Fruit fly (Drosophila melanogaster): ENCODE results near the gene skd.

Gene skd

DNA sequence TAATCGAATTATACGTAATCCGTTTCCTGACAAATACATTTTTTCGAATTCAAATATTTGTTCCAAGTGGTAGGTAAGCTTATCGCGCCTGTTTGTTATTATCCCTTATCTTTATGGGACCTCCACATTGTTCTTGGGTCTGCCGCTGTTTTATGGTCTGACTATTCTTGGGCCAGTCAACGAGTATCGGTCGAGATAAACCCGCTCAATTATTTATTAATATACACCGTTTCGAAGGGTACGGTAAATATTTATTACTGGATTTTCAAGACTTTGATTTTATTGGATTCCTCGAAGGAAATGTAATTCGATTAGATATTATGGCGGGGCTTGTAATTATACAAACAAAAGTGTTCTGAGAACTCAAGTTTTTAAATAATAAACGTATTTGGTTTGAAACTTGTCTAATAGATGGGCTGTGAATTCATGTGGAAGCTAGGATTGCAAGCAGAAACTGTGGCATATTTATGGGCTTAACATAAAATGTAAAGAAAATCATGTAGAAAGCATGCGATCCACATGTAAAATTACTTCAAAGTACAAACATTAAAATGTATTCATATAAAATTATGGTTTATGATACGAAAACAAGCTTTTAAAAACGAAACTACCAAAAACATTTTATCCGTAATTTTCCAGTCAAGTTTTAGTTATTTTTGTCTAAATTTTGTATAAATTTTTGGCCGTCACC, 38.1 kb upstream of the skd start, which contains the start of gene CG43072 (continued):
- no peak for TF ChIP-seq Kr (GFP tag; optimal IDR thresholded peaks at IDR 0.05)
- TF ChIP-seq YL-1 (GFP tag; optimal IDR thresholded peaks at IDR 0.05) = peak; percentile 3
- no peak for TF ChIP-seq Six4 (GFP tag; optimal IDR thresholded peaks at IDR 0.05)
- TF ChIP-seq Ptx1 (GFP tag; IDR thresholded peaks at IDR 0.05) = no peak
- no peak for TF ChIP-seq CG18476 (GFP tag; optimal IDR thresholded peaks at IDR 0.05)
- TF ChIP-seq D (optimal IDR thresholded peaks at IDR 0.05) = no peak
- TF ChIP-seq D (GFP tag; optimal IDR thresholded peaks at IDR 0.05) = no peak
- no peak for TF ChIP-seq CG6683 (GFP tag; optimal IDR thresholded peaks at IDR 0.05)
- TF ChIP-seq Ada2b (GFP tag; IDR thresholded peaks at IDR 0.05) = no peak
- peak; percentile 49 for TF ChIP-seq unpg (GFP tag; optimal IDR thresholded peaks at IDR 0.05)
- no peak for TF ChIP-seq Hmx (GFP tag; optimal IDR thresholded peaks at IDR 0.05)
- TF ChIP-seq gt (GFP tag; IDR thresholded peaks at IDR 0.05) = no peak
- TF ChIP-seq CG34224 (GFP tag; IDR thresholded peaks at IDR 0.05; ENCODE audit: partially characterized antibody) = no peak
- no peak for TF ChIP-seq NfI (GFP tag; optimal IDR thresholded peaks at IDR 0.05)
- TF ChIP-seq cg (GFP tag; optimal IDR thresholded peaks at IDR 0.05) = no peak
- TF ChIP-seq mirr (GFP tag; optimal IDR thresholded peaks at IDR 0.05) = peak; percentile 84
- no peak for TF ChIP-seq CG9932 (GFP tag; IDR thresholded peaks at IDR 0.05)
- TF ChIP-seq CG2199 (GFP tag; IDR thresholded peaks at IDR 0.05) = peak; percentile 61; the same call in 1 of the 3 replicates
- TF ChIP-seq CG9215 (GFP tag; IDR thresholded peaks at IDR 0.05) = no peak
- no peak for TF ChIP-seq peb (GFP tag; IDR thresholded peaks at IDR 0.05)
- no peak for TF ChIP-seq bcd (GFP tag; optimal IDR thresholded peaks at IDR 0.05)
- TF ChIP-seq CG13287 (GFP tag; IDR thresholded peaks at IDR 0.05; ENCODE audit: partially characterized antibody) = peak; percentile 26; the same call in 1 of the 2 replicates
- TF ChIP-seq caup (GFP tag; optimal IDR thresholded peaks at IDR 0.05; ENCODE audit: severe bottlenecking) = peak; percentile 55
- TF ChIP-seq CG17568 (GFP tag; optimal IDR thresholded peaks at IDR 0.05) = peak; percentile 80

DNA sequence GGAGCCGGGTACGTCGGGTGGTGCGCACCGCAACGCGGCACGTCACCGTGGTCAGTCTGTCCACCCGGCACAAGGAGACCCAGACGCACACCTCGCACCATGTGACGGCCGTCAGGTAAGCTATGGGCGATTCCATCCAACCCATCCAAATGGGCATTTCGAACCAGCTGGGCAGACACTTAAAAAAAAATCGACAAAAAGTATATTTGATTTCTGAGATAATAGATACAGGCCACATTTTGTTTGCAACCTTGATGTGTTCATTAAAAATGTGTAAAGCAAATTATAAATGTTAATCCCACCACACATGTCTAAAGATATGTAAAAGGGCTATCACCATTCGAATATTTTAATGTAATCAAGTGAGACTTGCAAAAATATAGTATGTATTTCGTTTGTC, 37.4 kb upstream of the skd start:
- TF ChIP-seq sens (GFP tag) (peak; percentile 65), CG8089 (GFP tag; optimal IDR thresholded peaks at IDR 0.05) (no peak), CG10147 (GFP tag; optimal IDR thresholded peaks at IDR 0.05) (no peak), pho (GFP tag; optimal IDR thresholded peaks at IDR 0.05) (no peak), tx (GFP tag; optimal IDR thresholded peaks at IDR 0.05) (no peak), C15 (GFP tag; IDR thresholded peaks at IDR 0.05) (0 out of 3 replicates have a peak, but pooled peaks have one; percentile 19), so (GFP tag; IDR thresholded peaks at IDR 0.05) (0 out of 3 replicates have a peak, but pooled peaks have one; percentile 4), nom (GFP tag; optimal IDR thresholded peaks at IDR 0.05) (no peak), pan (optimal IDR thresholded peaks at IDR 0.05) (no peak), pan (GFP tag; optimal IDR thresholded peaks at IDR 0.05 in 1 of 2, IDR thresholded peaks at IDR 0.05 in 1 of 2) (peak in 1 of 2 experiments; percentile 10), CG17612 (GFP tag; IDR thresholded peaks at IDR 0.05) (no peak), sr (GFP tag; IDR thresholded peaks at IDR 0.05) (0 out of 3 replicates have a peak, but pooled peaks have one; percentile 6), CG42726 (GFP tag; IDR thresholded peaks at IDR 0.05; ENCODE audit: partially characterized antibody) (no peak), gce (GFP tag; IDR thresholded peaks at IDR 0.05) (0 out of 3 replicates have a peak, but pooled peaks have one; percentile 23), vvl (GFP tag; IDR thresholded peaks at IDR 0.05) (peak; percentile 42), CG4360 (GFP tag; IDR thresholded peaks at IDR 0.05) (no peak), tio (GFP tag; optimal IDR thresholded peaks at IDR 0.05) (no peak), Awh (GFP tag; IDR thresholded peaks at IDR 0.05) (peak; percentile 63; the same call in 1 of the 2 replicates), CG10431 (GFP tag; optimal IDR thresholded peaks at IDR 0.05) (no peak), Xrp1 (GFP tag; IDR thresholded peaks at IDR 0.05) (0 out of 2 replicates have a peak, but pooled peaks have one; percentile 8)
